Fruit fly (Drosophila melanogaster): ENCODE measurements around the gene CG12256.

DNA sequence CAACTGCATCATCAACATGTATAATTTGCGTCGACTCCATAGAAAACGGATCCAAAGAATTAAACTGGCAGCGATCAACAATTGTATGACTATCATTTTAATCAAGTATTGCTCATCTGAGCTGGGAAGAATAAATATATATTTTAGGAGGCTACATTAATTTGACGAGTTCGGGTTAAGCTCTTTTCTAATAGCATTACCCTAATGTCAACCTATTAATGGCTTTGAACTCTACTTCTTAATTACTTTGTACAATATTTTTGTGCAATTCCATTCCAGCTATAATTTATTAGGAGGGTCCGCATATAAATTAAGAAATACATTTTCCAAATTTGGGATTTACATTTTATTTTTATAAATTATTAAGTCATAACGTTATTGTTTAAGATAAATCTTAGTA lies 10.7 kb upstream of the CG12256 start, which contains the start of gene Cyp313a2:
- TF ChIP-seq Clk (GFP tag; optimal IDR thresholded peaks at IDR 0.05) (no peak), cnc (optimal IDR thresholded peaks at IDR 0.05) (no peak), pad (GFP tag; optimal IDR thresholded peaks at IDR 0.05) (no peak), CG7045 (GFP tag; optimal IDR thresholded peaks at IDR 0.05) (no peak), Hr96 (GFP tag; optimal IDR thresholded peaks at IDR 0.05) (no peak), toe (GFP tag; optimal IDR thresholded peaks at IDR 0.05) (no peak), kay (GFP tag; ENCODE audit: borderline replicate concordance) (no peak), CG5204 (GFP tag; optimal IDR thresholded peaks at IDR 0.05) (no peak), CG33017 (tag; optimal IDR thresholded peaks at IDR 0.05) (no peak), CG1620 (GFP tag; optimal IDR thresholded peaks at IDR 0.05) (no peak)

All from whole organism, adult.